Fruit fly (Drosophila melanogaster) whole organism, wandering third instar larva: ENCODE data around the gene Upf2.

Experiments used
- Abd-B ChIP-seq: fragments of >200 bp; optimal IDR thresholded peaks from 2 replicates; lab custom pipeline; 2017; ENCODE audit warnings: missing biosample characterization, missing genetic modification characterization
- CG32264 ChIP-seq: fragments of 200-800 bp; sonication (Bioruptor generic); optimal IDR thresholded peaks from 2 replicates; lab custom pipeline; 2016; ENCODE audit warnings: missing biosample characterization, missing genetic modification characterization
- CrebA ChIP-seq: fragments of 200-800 bp; sonication (Bioruptor generic); optimal IDR thresholded peaks from 2 replicates; lab custom pipeline; 2016; ENCODE audit warnings: missing biosample characterization, mild to moderate bottlenecking, missing genetic modification characterization, borderline replicate concordance
- Dfd ChIP-seq: fragments of >200 bp; optimal IDR thresholded peaks from 2 replicates; lab custom pipeline; 2017; ENCODE audit warnings: missing biosample characterization, missing genetic modification characterization
- Dif ChIP-seq: fragments of 200-275, 200-300 bp; sonication (Bioruptor generic); optimal IDR thresholded peaks from 2 replicates; lab custom pipeline; 2018; ENCODE audit warnings: missing biosample characterization, missing genetic modification characterization; ENCODE audit not compliant: partially characterized antibody
- HLH106 ChIP-seq: fragments of 200-800 bp; optimal IDR thresholded peaks from 3 replicates; lab custom pipeline; 2019; ENCODE audit warnings: missing biosample characterization, mild to moderate bottlenecking, missing genetic modification characterization, moderate library complexity
- Hnf4 ChIP-seq: fragments of 200-800 bp; sonication (Bioruptor generic); optimal IDR thresholded peaks from 2 replicates; lab custom pipeline; 2016; ENCODE audit warnings: missing biosample characterization, mild to moderate bottlenecking, missing genetic modification characterization
- Hr78 ChIP-seq: fragments of >200 bp; optimal IDR thresholded peaks from 2 replicates; lab custom pipeline; 2017; ENCODE audit warnings: missing biosample characterization, missing genetic modification characterization
- Hr83 ChIP-seq: fragments of 200-300 bp; sonication (Bioruptor generic); optimal IDR thresholded peaks from 2 replicates; lab custom pipeline; 2016; ENCODE audit warnings: missing biosample characterization, mild to moderate bottlenecking, missing genetic modification characterization, moderate library complexity; ENCODE audit not compliant: poor library complexity, severe bottlenecking
- Jra ChIP-seq: sonication (Bioruptor generic); optimal IDR thresholded peaks from 2 replicates; lab custom pipeline; 2016; ENCODE audit warnings: missing biosample characterization, missing genetic modification characterization
- Mio ChIP-seq: sonication (Bioruptor generic); optimal IDR thresholded peaks from 2 replicates; lab custom pipeline; 2016; ENCODE audit warnings: missing biosample characterization, missing genetic modification characterization
- Myc ChIP-seq: fragments of >200 bp; optimal IDR thresholded peaks from 2 replicates; lab custom pipeline; 2017
- N ChIP-seq: fragments of >200 bp; optimal IDR thresholded peaks from 2 replicates; lab custom pipeline; 2018; ENCODE audit warnings: missing biosample characterization, missing external identifiers, missing genetic modification characterization
- OdsH ChIP-seq: fragments of 200-800 bp; sonication (Bioruptor generic); optimal IDR thresholded peaks from 2 replicates; lab custom pipeline; 2016; ENCODE audit warnings: missing biosample characterization, mild to moderate bottlenecking, missing genetic modification characterization
- Rel ChIP-seq, 2 experiments: fragments of 200-800 bp; sonication (Bioruptor generic) in 1 of 2; optimal IDR thresholded peaks; 2 replicates in 1 of 2; 3 replicates in 1 of 2; lab custom pipeline; 2016 to 2019; ENCODE audit warnings: mild to moderate bottlenecking in 2 of 2, missing biosample characterization in 2 of 2, missing genetic modification characterization in 2 of 2, moderate library complexity in 1 of 2
- Vsx2 ChIP-seq: fragments of 200-300, 225-300 bp; sonication (Bioruptor generic); optimal IDR thresholded peaks from 2 replicates; lab custom pipeline; 2018; ENCODE audit warnings: missing biosample characterization, missing genetic modification characterization; ENCODE audit not compliant: partially characterized antibody
- brk ChIP-seq: fragments of 200-800 bp; sonication (Bioruptor generic); optimal IDR thresholded peaks from 2 replicates; lab custom pipeline; 2016; ENCODE audit warnings: missing biosample characterization, mild to moderate bottlenecking, missing genetic modification characterization
- dl ChIP-seq, 2 experiments: fragments of 175-275, 200-275 bp in 1 of 2; fragments of 200-275 bp in 1 of 2; sonication (Bioruptor generic); optimal IDR thresholded peaks; lab custom pipeline; 2018; ENCODE audit warnings: mild to moderate bottlenecking in 2 of 2, missing biosample characterization in 2 of 2, missing genetic modification characterization in 2 of 2, moderate library complexity in 2 of 2; ENCODE audit not compliant: partially characterized antibody in 2 of 2, insufficient read depth in 1 of 2
- dmrt93B ChIP-seq: fragments of 200-800 bp; sonication (Bioruptor generic); optimal IDR thresholded peaks from 2 replicates; lab custom pipeline; 2018; ENCODE audit warnings: missing biosample characterization, mild to moderate bottlenecking, missing genetic modification characterization
- dsf ChIP-seq: sonication (Bioruptor generic); optimal IDR thresholded peaks from 2 replicates; lab custom pipeline; 2016; ENCODE audit warnings: missing biosample characterization, missing genetic modification characterization, borderline replicate concordance
- foxo ChIP-seq, 2 experiments: fragments of 200-800 bp; sonication (Bioruptor generic); optimal IDR thresholded peaks; 2 replicates in 1 of 2; 3 replicates in 1 of 2; lab custom pipeline; 2016 to 2017; ENCODE audit warnings: missing biosample characterization in 2 of 2, missing genetic modification characterization in 2 of 2
- h ChIP-seq: fragments of 200-800 bp; sonication (Bioruptor generic); optimal IDR thresholded peaks from 3 replicates; lab custom pipeline; 2016; ENCODE audit warnings: missing biosample characterization, mild to moderate bottlenecking, missing genetic modification characterization
- jim ChIP-seq: fragments of 175-275, 200-325 bp; sonication (Bioruptor generic); optimal IDR thresholded peaks from 2 replicates; lab custom pipeline; 2016; ENCODE audit warnings: missing biosample characterization, mild to moderate bottlenecking, missing genetic modification characterization
- lola ChIP-seq: fragments of >200 bp; optimal IDR thresholded peaks from 2 replicates; lab custom pipeline; 2017; ENCODE audit warnings: missing biosample characterization, missing genetic modification characterization
- pan ChIP-seq: fragments of >200 bp; optimal IDR thresholded peaks from 2 replicates; lab custom pipeline; 2017
- psq ChIP-seq: fragments of 200-800 bp; sonication (Bioruptor generic); optimal IDR thresholded peaks from 3 replicates; lab custom pipeline; 2017; ENCODE audit warnings: missing biosample characterization, mild to moderate bottlenecking, missing genetic modification characterization, moderate library complexity
- rgr ChIP-seq: fragments of 200-800 bp; sonication (Bioruptor generic); optimal IDR thresholded peaks from 3 replicates; lab custom pipeline; 2016; ENCODE audit warnings: missing biosample characterization, mild to moderate bottlenecking, missing genetic modification characterization
- sage ChIP-seq: fragments of 200-800 bp; sonication (Bioruptor generic); optimal IDR thresholded peaks from 2 replicates; lab custom pipeline; 2016; ENCODE audit warnings: missing biosample characterization, mild to moderate bottlenecking, missing genetic modification characterization
- sv ChIP-seq: fragments of 200-800 bp; sonication (Bioruptor generic); optimal IDR thresholded peaks from 3 replicates; lab custom pipeline; 2016; ENCODE audit warnings: missing biosample characterization, missing genetic modification characterization
- tai ChIP-seq: sonication (Bioruptor generic); optimal IDR thresholded peaks from 2 replicates; lab custom pipeline; 2016; ENCODE audit warnings: missing biosample characterization, missing genetic modification characterization
- woc ChIP-seq: sonication (Bioruptor generic); optimal IDR thresholded peaks from 2 replicates; lab custom pipeline; 2016; ENCODE audit warnings: missing biosample characterization, mild to moderate bottlenecking, missing genetic modification characterization

Gene Upf2

DNA sequence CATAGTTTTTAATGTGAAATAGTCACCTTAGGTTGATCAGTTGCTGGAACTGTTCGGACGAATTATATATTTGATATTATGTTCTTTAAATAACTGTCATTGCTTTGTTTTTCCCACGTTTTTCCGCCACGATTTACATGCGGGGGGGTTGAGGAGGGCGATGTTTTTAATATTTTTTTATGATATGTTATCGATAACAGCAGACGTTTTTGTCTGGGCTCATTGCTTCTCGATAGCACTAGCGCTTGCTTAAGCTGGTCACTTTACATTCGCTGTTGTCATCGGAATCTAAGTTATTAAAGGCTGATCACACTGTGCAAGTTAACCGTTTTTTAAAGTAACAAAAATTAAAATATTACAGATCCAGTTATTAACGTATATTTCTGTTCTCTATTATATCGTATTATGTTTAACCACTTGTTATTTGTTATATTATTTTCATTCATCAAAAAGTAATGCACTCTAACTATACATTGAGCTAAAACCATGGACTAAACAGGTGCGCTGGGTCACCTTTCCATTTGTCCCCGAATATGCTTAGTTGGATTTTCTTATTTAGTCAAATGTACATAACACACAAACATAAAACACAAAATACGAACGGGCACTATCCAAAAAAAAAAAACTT lies at the start of gene Upf2, which contains the start of gene CG1571:
Gene Upf2, minus strand, starts transcription at position 167 of the 628 bp plus-strand sequence.
Gene CG1571, plus strand, starts transcription at position 578 of the 628 bp plus-strand sequence.
- TF ChIP-seq Rel (GFP tag; optimal IDR thresholded peaks at IDR 0.05; lab: Kevin White, UChicago) (no peak), Rel (tag; optimal IDR thresholded peaks at IDR 0.05; lab: Kevin White, UChicago) (no peak), Abd-B (no peak), jim (GFP tag; lab: Kevin White, UChicago) (no peak), dsf (GFP tag; lab: Kevin White, UChicago) (no peak), sv (GFP tag; lab: Kevin White, UChicago) (no peak), woc (no peak), h (GFP tag; lab: Kevin White, UChicago) (no peak), HLH106 (tag; lab: Kevin White, UChicago) (no peak), CrebA (GFP tag; lab: Kevin White, UChicago) (no peak), CG32264 (GFP tag; lab: Kevin White, UChicago) (no peak), Hr83 (no peak), brk (GFP tag; lab: Kevin White, UChicago) (no peak), pan (lab: Kevin White, UChicago) (no peak)

DNA sequence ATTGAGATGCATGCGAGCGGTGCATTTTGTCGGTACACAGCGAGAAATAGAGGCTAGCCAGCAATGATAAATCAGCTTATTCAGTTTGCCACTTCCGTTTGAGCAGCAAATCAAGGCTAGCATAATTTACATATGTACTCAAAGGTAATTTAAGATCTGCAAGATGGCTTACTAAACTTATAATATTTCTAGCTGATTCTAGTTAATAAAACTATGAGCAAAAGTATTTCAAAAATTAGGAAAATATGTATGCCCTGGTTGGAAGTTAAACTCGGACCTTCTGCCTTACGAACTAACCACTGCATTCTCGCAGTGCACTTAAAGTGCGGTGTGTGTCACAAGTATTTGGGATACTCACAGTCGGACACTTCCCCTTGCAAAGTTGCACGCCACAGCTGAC lies 47.6 kb upstream of the Upf2 start:
- TF ChIP-seq lola (GFP tag; lab: Kevin White, UChicago) (no peak), Dfd (GFP tag; lab: Kevin White, UChicago) (no peak), CrebA (GFP tag; lab: Kevin White, UChicago) (no peak), sage (GFP tag; lab: Kevin White, UChicago) (no peak), dl (GFP tag; optimal IDR thresholded peaks at IDR 0.05; lab: Kevin White, UChicago; ENCODE audit: insufficient read depth in 1 of 2, partially characterized antibody in 2 of 2) (no peak), pan (lab: Kevin White, UChicago) (no peak), dsf (GFP tag; lab: Kevin White, UChicago) (no peak), foxo (GFP tag; optimal IDR thresholded peaks at IDR 0.05; lab: Kevin White, UChicago) (no peak), Hr78 (GFP tag; lab: Kevin White, UChicago) (no peak), Dif (GFP tag; lab: Kevin White, UChicago) (no peak), OdsH (GFP tag; lab: Kevin White, UChicago) (no peak), Rel (GFP tag; optimal IDR thresholded peaks at IDR 0.05; lab: Kevin White, UChicago) (no peak), Rel (tag; optimal IDR thresholded peaks at IDR 0.05; lab: Kevin White, UChicago) (no peak), Abd-B (no peak), jim (GFP tag; lab: Kevin White, UChicago) (no peak), HLH106 (tag; lab: Kevin White, UChicago) (no peak), rgr (GFP tag; lab: Kevin White, UChicago) (no peak)
- TF ChIP-seq, all 38 proteins: peak for 0

DNA sequence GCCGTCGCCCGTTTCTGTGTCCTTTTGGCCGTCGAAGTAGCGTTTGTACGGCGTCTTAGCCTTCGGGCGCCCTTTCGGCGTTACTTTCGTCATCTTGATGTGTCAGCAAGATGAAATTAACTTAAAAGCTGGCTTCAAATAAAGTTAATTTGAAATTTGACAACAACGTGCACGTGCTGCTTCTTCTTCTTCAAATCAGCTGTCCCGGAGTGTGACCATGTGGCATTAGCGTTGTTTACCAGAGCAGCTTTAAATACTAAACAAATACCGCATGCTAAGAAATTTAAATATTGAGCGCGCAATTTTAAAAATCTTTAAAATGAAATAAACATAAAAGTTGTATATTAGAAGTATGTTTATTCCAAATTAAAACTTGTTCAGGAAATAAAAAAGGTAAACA lies 45.7 kb upstream of the Upf2 start, which contains the start of gene CG2260:
Gene CG2260, minus strand, starts transcription at position 209 of the 400 bp plus-strand sequence.
- no peak for TF ChIP-seq Dfd (GFP tag; lab: Kevin White, UChicago)
- TF ChIP-seq dsf (GFP tag; lab: Kevin White, UChicago), result no peak
- TF ChIP-seq sv (GFP tag; lab: Kevin White, UChicago), result no peak
- TF ChIP-seq pan (lab: Kevin White, UChicago), result no peak
- no peak for TF ChIP-seq brk (GFP tag; lab: Kevin White, UChicago)
- TF ChIP-seq dmrt93B (GFP tag; lab: Kevin White, UChicago), result no peak
- TF ChIP-seq Hnf4 (GFP tag; lab: Kevin White, UChicago), result no peak
- TF ChIP-seq Vsx2 (GFP tag; lab: Kevin White, UChicago), result no peak
- TF ChIP-seq Dif (GFP tag; lab: Kevin White, UChicago), result no peak
- no peak for TF ChIP-seq Abd-B
- TF ChIP-seq foxo (GFP tag; optimal IDR thresholded peaks at IDR 0.05; lab: Kevin White, UChicago), result no peak
- no peak for TF ChIP-seq OdsH (GFP tag; lab: Kevin White, UChicago)
- TF ChIP-seq Mio (GFP tag; lab: Kevin White, UChicago), result no peak
- TF ChIP-seq Hr78 (GFP tag; lab: Kevin White, UChicago), result no peak
- no peak for TF ChIP-seq woc
- TF ChIP-seq h (GFP tag; lab: Kevin White, UChicago), result no peak
- TF ChIP-seq, all 38 proteins: peak for 0

DNA sequence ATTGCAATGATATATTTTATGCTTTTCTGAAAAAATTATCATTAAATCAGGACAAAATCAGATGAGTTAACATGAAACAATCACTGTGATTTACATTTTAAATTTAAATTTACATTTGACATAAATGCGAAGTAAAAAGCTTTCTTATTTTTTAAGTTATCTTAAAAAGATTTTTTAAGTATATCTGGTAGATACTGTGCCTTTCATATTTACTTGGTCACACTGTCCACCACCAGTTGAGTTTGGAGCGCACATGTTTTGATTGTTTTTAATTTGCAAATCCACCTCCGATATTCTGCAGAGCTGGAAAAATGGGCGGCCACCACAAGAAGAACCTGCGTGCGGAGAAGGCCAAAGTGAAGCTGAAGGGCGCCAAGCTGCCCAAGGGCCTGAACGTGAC lies 41.5 kb upstream of the Upf2 start, which contains the start of gene CG1575:
Gene CG1575, plus strand, starts transcription at position 200 of the 400 bp plus-strand sequence.
- TF ChIP-seq dsf (GFP tag; lab: Kevin White, UChicago) (no peak), Hnf4 (GFP tag; lab: Kevin White, UChicago) (no peak), woc (no peak), pan (lab: Kevin White, UChicago) (no peak), OdsH (GFP tag; lab: Kevin White, UChicago) (no peak), Vsx2 (GFP tag; lab: Kevin White, UChicago) (no peak), N (GFP tag; lab: Kevin White, UChicago) (no peak), Abd-B (no peak), psq (no peak), Jra (no peak), foxo (GFP tag; optimal IDR thresholded peaks at IDR 0.05; lab: Kevin White, UChicago) (no peak), Hr78 (GFP tag; lab: Kevin White, UChicago) (no peak), CG32264 (GFP tag; lab: Kevin White, UChicago) (no peak), Myc (no peak), Hr83 (no peak), tai (GFP tag; lab: Kevin White, UChicago) (no peak), sage (GFP tag; lab: Kevin White, UChicago) (no peak), HLH106 (tag; lab: Kevin White, UChicago) (no peak), Mio (GFP tag; lab: Kevin White, UChicago) (no peak), dmrt93B (GFP tag; lab: Kevin White, UChicago) (no peak)
